Worm (Caenorhabditis elegans) whole organism, midembryonic: Measurements from ENCODE around the gene sams-5.

Source experiments
- T22C8.4 ChIP-seq: fragments of 200-800 bp; sonication (Bioruptor generic); IDR thresholded peaks from 2 replicates; pipeline ENCODE4 v1.3.6; 2022; ENCODE audit warnings: missing genetic modification characterization, missing compliant biosample characterization
- med-1 ChIP-seq: sonication (generic microtip); optimal IDR thresholded peaks from 2 replicates; lab custom pipeline; 2017; ENCODE audit warnings: missing genetic modification characterization, mild to moderate bottlenecking, missing compliant biosample characterization, antibody characterized with exemption, missing genetic modification reagents; ENCODE audit not compliant: insufficient read depth
- tab-1 ChIP-seq: fragments of 200-800 bp; sonication (Bioruptor generic); IDR thresholded peaks from 2 replicates; pipeline ENCODE4 v1.3.6; 2022; ENCODE audit warnings: missing genetic modification characterization, missing compliant biosample characterization
- ztf-29 ChIP-seq: fragments of 200-800 bp; sonication (Bioruptor generic); IDR thresholded peaks from 2 replicates; pipeline ENCODE4 v1.3.6; 2022; ENCODE audit warnings: missing genetic modification reagents, missing genetic modification characterization, missing compliant biosample characterization

- TF ChIP-seq med-1 (GFP tag; lab: Kevin White, UChicago): no peak
- no peak for TF ChIP-seq T22C8.4
- TF ChIP-seq ztf-29 (GFP tag; lab: Robert Waterston, UW): no peak
- TF ChIP-seq tab-1 (GFP tag; lab: Robert Waterston, UW): no peak
These were observed 18.9 kb upstream of the sams-5 start, which contains the start of gene srv-27 for ce11 chrIV:6298253-6298652.
